Worm (Caenorhabditis elegans): ENCODE results near the gene R08E3.3.

The R08E3.3 gene

DNA sequence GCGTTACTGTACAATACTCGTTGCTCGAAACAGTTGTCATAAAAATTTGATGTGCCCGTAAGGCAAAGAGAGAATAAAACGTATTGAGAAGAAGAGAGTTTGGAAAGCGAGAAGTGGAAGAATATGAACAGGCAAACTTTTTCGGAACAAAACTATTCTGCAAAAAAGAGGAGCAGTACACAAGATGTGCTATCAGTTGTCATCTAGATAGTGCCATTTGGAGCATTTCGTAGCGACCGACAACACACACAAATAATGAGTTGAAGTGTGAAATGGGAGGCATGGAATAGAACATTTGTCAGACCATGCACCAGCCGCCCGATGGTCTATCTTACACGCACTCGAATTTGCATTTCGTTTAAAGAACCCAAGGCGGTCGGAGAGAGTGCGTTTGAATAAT, 43.7 kb downstream of the R08E3.3 start (continued):
- TF ChIP-seq nhr-237 (tag; optimal IDR thresholded peaks at IDR 0.05), result no peak
- TF ChIP-seq nhr-28 (tag; optimal IDR thresholded peaks at IDR 0.05), result peak; percentile 79
- TF ChIP-seq T26A8.4 (GFP tag; IDR thresholded peaks at IDR 0.05), result no peak
- no peak for TF ChIP-seq R02D3.7 (tag; optimal IDR thresholded peaks at IDR 0.05)
- TF ChIP-seq dve-1 (tag; optimal IDR thresholded peaks at IDR 0.05; ENCODE audit: insufficient read depth), result peak; percentile 36
- TF ChIP-seq F10B5.3 (tag; optimal IDR thresholded peaks at IDR 0.05), result no peak
- no peak for TF ChIP-seq nhr-76 (tag; optimal IDR thresholded peaks at IDR 0.05)
- TF ChIP-seq fkh-10 (GFP tag; optimal IDR thresholded peaks at IDR 0.05), result no peak
- no peak for TF ChIP-seq madf-9 (GFP tag; conservative IDR thresholded peaks at IDR 0.05)
- TF ChIP-seq F26F4.8 (GFP tag; conservative IDR thresholded peaks at IDR 0.05), result no peak
- TF ChIP-seq pqm-1 (tag; optimal IDR thresholded peaks at IDR 0.05), result peak; percentile 48
- no peak for TF ChIP-seq daf-19 (GFP tag; conservative IDR thresholded peaks at IDR 0.05)
- no peak for TF ChIP-seq attf-4 (tag; optimal IDR thresholded peaks at IDR 0.05)
- TF ChIP-seq unc-39 (tag; optimal IDR thresholded peaks at IDR 0.05), result no peak
- TF ChIP-seq hlh-11 (tag; optimal IDR thresholded peaks at IDR 0.05), result peak; percentile 7
- TF ChIP-seq dmd-6 (GFP tag; IDR thresholded peaks at IDR 0.05), result peak; percentile 37; the same call in 1 of the 2 replicates
- no peak for TF ChIP-seq zag-1 (tag; optimal IDR thresholded peaks at IDR 0.05)
- no peak for TF ChIP-seq daf-16 (GFP tag; optimal IDR thresholded peaks at IDR 0.05)
- peak; percentile 90 for TF ChIP-seq daf-16 (tag; optimal IDR thresholded peaks at IDR 0.05)
- TF ChIP-seq zfp-3 (GFP tag; conservative IDR thresholded peaks at IDR 0.05), result no peak
- TF ChIP-seq daf-12 (tag; optimal IDR thresholded peaks at IDR 0.05), result no peak
- no peak for TF ChIP-seq nhr-11 (tag; optimal IDR thresholded peaks at IDR 0.05)
- 0 out of 2 replicates have a peak, but pooled peaks have one; percentile 64 for TF ChIP-seq php-3 (GFP tag; IDR thresholded peaks at IDR 0.05)
- no peak for TF ChIP-seq ceh-44 (GFP tag; IDR thresholded peaks at IDR 0.05)
- TF ChIP-seq mdt-29 (GFP tag; IDR thresholded peaks at IDR 0.05), result no peak
- TF ChIP-seq hmg-1.1 (GFP tag; IDR thresholded peaks at IDR 0.05), result no peak
- no peak for TF ChIP-seq tra-1 (GFP tag; IDR thresholded peaks at IDR 0.05)

DNA sequence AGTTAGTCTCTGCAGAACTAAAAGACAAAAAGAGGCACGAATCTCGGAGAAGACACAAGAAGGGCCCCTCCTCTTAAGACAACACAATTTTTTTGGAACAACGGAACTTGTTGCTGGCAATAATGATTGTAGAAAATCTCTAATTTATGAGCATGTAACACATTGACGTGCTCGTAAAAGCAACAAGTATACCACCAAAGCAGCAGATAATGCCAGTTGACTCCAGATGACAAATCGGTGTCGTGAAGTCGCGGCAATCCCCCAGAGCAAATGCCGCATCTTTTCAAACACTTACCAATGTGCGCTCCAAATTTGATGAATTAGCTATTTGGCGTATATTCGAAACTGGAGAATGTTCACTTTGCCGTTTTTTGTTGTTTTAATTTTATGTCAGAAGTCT, 45.8 kb downstream of the R08E3.3 start:
- TF ChIP-seq set-16 (GFP tag; IDR thresholded peaks at IDR 0.05) (no peak), tra-1 (GFP tag; IDR thresholded peaks at IDR 0.05) (no peak), unc-62 (GFP tag; optimal IDR thresholded peaks at IDR 0.05 in 1 of 2) (peak in 1 of 2 experiments; percentile 99), unc-62 (tag; optimal IDR thresholded peaks at IDR 0.05) (no peak), daf-16 (GFP tag; optimal IDR thresholded peaks at IDR 0.05) (no peak), daf-16 (tag; optimal IDR thresholded peaks at IDR 0.05) (no peak), lin-29 (GFP tag; IDR thresholded peaks at IDR 0.05) (no peak)

DNA sequence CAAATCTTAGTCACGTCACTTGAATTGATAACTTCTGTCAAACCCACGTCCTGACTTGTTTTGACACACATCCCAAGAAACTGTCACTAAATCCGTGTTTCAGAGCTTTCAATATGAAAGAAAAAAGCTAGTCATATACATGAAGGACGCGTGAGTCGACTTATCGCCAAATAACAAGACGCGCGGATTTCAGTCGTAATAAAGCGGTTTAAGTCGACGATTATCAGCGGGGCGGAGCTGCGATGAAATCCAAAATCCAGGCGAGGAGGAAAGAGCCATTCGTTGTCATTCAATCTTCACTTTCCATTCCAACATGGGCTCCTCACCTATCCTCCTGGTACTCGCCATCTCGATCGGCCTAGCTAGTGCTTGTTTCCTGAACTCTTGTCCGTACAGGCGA, 47.4 kb downstream of the R08E3.3 start, which contains the start of gene ntc-1:
Gene ntc-1, plus strand, starts transcription at position 301 of the 400 bp plus-strand sequence.
- TF ChIP-seq nhr-237 (tag; optimal IDR thresholded peaks at IDR 0.05), result no peak
- TF ChIP-seq Y105C5A.15 (GFP tag; IDR thresholded peaks at IDR 0.05), result no peak
- TF ChIP-seq aly-2 (tag; optimal IDR thresholded peaks at IDR 0.05), result no peak
- no peak for TF ChIP-seq hlh-30 (tag; optimal IDR thresholded peaks at IDR 0.05; ENCODE audit: insufficient read depth)

DNA sequence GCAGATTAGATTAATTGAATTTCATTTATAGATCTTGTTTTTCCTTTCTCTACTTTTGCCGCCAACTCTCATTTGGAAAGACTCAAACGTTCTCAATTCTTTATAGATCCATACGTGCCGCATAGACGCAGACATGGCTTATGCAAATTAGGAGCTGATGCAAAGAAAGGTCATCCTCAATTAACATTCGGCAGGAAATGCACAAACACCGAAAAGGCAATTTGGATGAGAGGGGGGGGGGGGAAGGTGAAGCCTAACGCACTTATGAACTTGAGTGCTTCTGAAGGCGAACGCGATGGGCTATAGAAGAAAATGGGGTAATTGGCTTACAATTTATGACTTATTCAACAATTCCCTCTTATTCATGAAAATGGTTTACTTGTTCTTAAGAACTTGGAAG, 51.2 kb downstream of the R08E3.3 start:
- TF ChIP-seq F26F4.8 (GFP tag; conservative IDR thresholded peaks at IDR 0.05), result no peak
- TF ChIP-seq spr-1 (tag; optimal IDR thresholded peaks at IDR 0.05), result no peak
- no peak for TF ChIP-seq ceh-82 (tag; optimal IDR thresholded peaks at IDR 0.05)
- no peak for TF ChIP-seq aha-1 (tag)
- no peak for TF ChIP-seq Y5F2A.4 (GFP tag; optimal IDR thresholded peaks at IDR 0.05)
- no peak for TF ChIP-seq nhr-6 (tag; optimal IDR thresholded peaks at IDR 0.05)
- TF ChIP-seq fkh-10 (GFP tag; optimal IDR thresholded peaks at IDR 0.05), result no peak
- TF ChIP-seq mdl-1 (tag; optimal IDR thresholded peaks at IDR 0.05), result no peak
- TF ChIP-seq F44E2.7 (GFP tag; IDR thresholded peaks at IDR 0.05), result no peak
- no peak for TF ChIP-seq fos-1 (tag; optimal IDR thresholded peaks at IDR 0.05)
- no peak for TF ChIP-seq nhr-25 (tag; optimal IDR thresholded peaks at IDR 0.05; ENCODE audit: borderline replicate concordance, insufficient read depth)
- TF ChIP-seq saeg-2 (GFP tag; IDR thresholded peaks at IDR 0.05), result no peak
- TF ChIP-seq ztf-11 (tag; optimal IDR thresholded peaks at IDR 0.05), result no peak
- TF ChIP-seq hmg-1.1 (GFP tag; IDR thresholded peaks at IDR 0.05), result no peak
- no peak for TF ChIP-seq mxl-3 (GFP tag; optimal IDR thresholded peaks at IDR 0.05)
- no peak for TF ChIP-seq gei-8 (GFP tag; optimal IDR thresholded peaks at IDR 0.05)

Measured in whole organism, L4 larva.